Worm (Caenorhabditis elegans) whole organism, young adult: ENCODE data around the gene C25F9.6.

Experiments
- B0336.3 ChIP-seq: fragments of 200-800 bp; sonication (Bioruptor generic); IDR thresholded peaks from 2 replicates; pipeline ENCODE4 v1.3.6; 2022; ENCODE audit warnings: missing genetic modification characterization, missing compliant biosample characterization
- C06A6.2 ChIP-seq: fragments of 200-800 bp; sonication (Bioruptor generic); conservative IDR thresholded peaks from 2 replicates; pipeline ENCODE4 v1.3.6; 2022; ENCODE audit warnings: missing genetic modification characterization, missing compliant biosample characterization
- F10E7.11 ChIP-seq: sonication (generic microtip); optimal IDR thresholded peaks from 2 replicates; lab custom pipeline; 2017; ENCODE audit warnings: mild to moderate bottlenecking, missing genetic modification characterization, moderate library complexity, missing compliant biosample characterization
- F23B12.7 ChIP-seq: sonication (generic microtip); optimal IDR thresholded peaks from 2 replicates; lab custom pipeline; 2017; ENCODE audit warnings: missing genetic modification characterization, mild to moderate bottlenecking, missing compliant biosample characterization, antibody characterized with exemption, moderate library complexity; ENCODE audit not compliant: insufficient read depth
- F37B4.10 ChIP-seq: fragments of 200-800 bp; sonication (Bioruptor generic); IDR thresholded peaks from 2 replicates; pipeline ENCODE4 v1.3.6; 2022; ENCODE audit warnings: missing genetic modification characterization, missing compliant biosample characterization
- F55B11.4 ChIP-seq: sonication (generic microtip); optimal IDR thresholded peaks from 2 replicates; lab custom pipeline; 2016; ENCODE audit warnings: missing compliant biosample characterization, missing genetic modification characterization, borderline replicate concordance; ENCODE audit not compliant: insufficient read depth
- K11D2.4 ChIP-seq: fragments of 200-800 bp; sonication (Bioruptor generic); IDR thresholded peaks from 2 replicates; pipeline ENCODE4 v1.3.6; 2022; ENCODE audit warnings: missing genetic modification reagents, missing genetic modification characterization, missing compliant biosample characterization
- Y56A3A.18 ChIP-seq: fragments of 200-800 bp; sonication (Bioruptor generic); IDR thresholded peaks from 2 replicates; pipeline ENCODE4 v1.3.6; 2022; ENCODE audit warnings: missing genetic modification reagents, missing genetic modification characterization, missing compliant biosample characterization
- Y67H2A.10 ChIP-seq: fragments of 200-800 bp; sonication (Bioruptor generic); conservative IDR thresholded peaks from 2 replicates; pipeline ENCODE4 v1.3.6; 2022; ENCODE audit warnings: missing genetic modification reagents, missing genetic modification characterization, missing compliant biosample characterization
- atf-7 ChIP-seq: sonication (generic microtip); optimal IDR thresholded peaks from 2 replicates; lab custom pipeline; 2017; ENCODE audit warnings: mild to moderate bottlenecking, missing genetic modification characterization, missing compliant biosample characterization
- attf-5 ChIP-seq: fragments of 200-800 bp; sonication (Bioruptor generic); optimal IDR thresholded peaks from 2 replicates; lab custom pipeline; 2018; ENCODE audit warnings: mild to moderate bottlenecking, missing genetic modification characterization, missing compliant biosample characterization
- ceh-27 ChIP-seq: fragments of 200-800 bp; sonication (Bioruptor generic); optimal IDR thresholded peaks from 2 replicates; lab custom pipeline; 2018; ENCODE audit warnings: mild to moderate bottlenecking, missing genetic modification characterization, moderate library complexity, missing compliant biosample characterization
- ceh-58 ChIP-seq: fragments of 200-800 bp; sonication (Bioruptor generic); IDR thresholded peaks from 2 replicates; pipeline ENCODE4 v1.3.6; 2022; ENCODE audit warnings: missing genetic modification characterization, missing compliant biosample characterization
- ceh-91 ChIP-seq: fragments of 200-800 bp; sonication (Bioruptor generic); IDR thresholded peaks from 2 replicates; pipeline ENCODE4 v1.3.6; 2022; ENCODE audit warnings: missing genetic modification reagents, missing genetic modification characterization, missing compliant biosample characterization
- egl-44 ChIP-seq: fragments of 200-800 bp; sonication (Bioruptor generic); IDR thresholded peaks from 2 replicates; pipeline ENCODE4 v1.3.6; 2022; ENCODE audit warnings: missing genetic modification reagents, missing genetic modification characterization, missing compliant biosample characterization
- ekl-4 ChIP-seq: fragments of 200-800 bp; sonication (Bioruptor generic); IDR thresholded peaks from 2 replicates; pipeline ENCODE4 v1.3.6; 2022; ENCODE audit warnings: missing genetic modification reagents, missing genetic modification characterization, missing compliant biosample characterization
- fkh-3 ChIP-seq: sonication (generic microtip); optimal IDR thresholded peaks from 2 replicates; lab custom pipeline; 2016; ENCODE audit warnings: mild to moderate bottlenecking, missing genetic modification characterization, missing compliant biosample characterization
- hmg-1.2 ChIP-seq: fragments of 200-800 bp; sonication (Bioruptor generic); IDR thresholded peaks from 2 replicates; pipeline ENCODE4 v1.3.6; 2022; ENCODE audit warnings: missing genetic modification reagents, missing genetic modification characterization, missing compliant biosample characterization
- hmg-20 ChIP-seq: fragments of 200-800 bp; sonication (Bioruptor generic); IDR thresholded peaks from 2 replicates; pipeline ENCODE4 v1.3.6; 2022; ENCODE audit warnings: missing genetic modification reagents, missing genetic modification characterization, missing compliant biosample characterization
- lin-26 ChIP-seq: fragments of 200-800 bp; sonication (Bioruptor generic); IDR thresholded peaks from 2 replicates; pipeline ENCODE4 v1.3.6; 2022; ENCODE audit warnings: missing genetic modification reagents, missing genetic modification characterization, missing compliant biosample characterization
- lin-35 ChIP-seq, 3 experiments: fragments of 150-350 bp in 2 of 3; sonication (generic microtip) in 1 of 3; optimal IDR thresholded peaks; 2 replicates each; lab custom pipeline; 2014 to 2018; ENCODE audit warnings: missing biosample characterization in 3 of 3, missing genetic modification characterization in 3 of 3, missing genetic modification reagents in 3 of 3
- lir-1 ChIP-seq: fragments of 200-800 bp; sonication (Bioruptor generic); conservative IDR thresholded peaks from 2 replicates; pipeline ENCODE4 v1.3.6; 2022; ENCODE audit warnings: missing genetic modification reagents, missing genetic modification characterization, missing compliant biosample characterization
- lsy-27 ChIP-seq: sonication (generic microtip); optimal IDR thresholded peaks from 2 replicates; lab custom pipeline; 2017; ENCODE audit warnings: missing genetic modification characterization, mild to moderate bottlenecking, missing compliant biosample characterization, antibody characterized with exemption, missing genotype, borderline replicate concordance; ENCODE audit not compliant: insufficient read depth
- madf-8 ChIP-seq: fragments of 200-800 bp; sonication (Bioruptor generic); conservative IDR thresholded peaks from 2 replicates; pipeline ENCODE4 v1.3.6; 2022; ENCODE audit warnings: missing genetic modification reagents, missing genetic modification characterization, missing compliant biosample characterization
- mcd-1 ChIP-seq: fragments of 200-800 bp; sonication (Bioruptor generic); IDR thresholded peaks from 2 replicates; pipeline ENCODE4 v1.3.6; 2022; ENCODE audit warnings: missing genetic modification reagents, missing genetic modification characterization, missing compliant biosample characterization
- nfya-1 ChIP-seq: sonication (generic microtip); optimal IDR thresholded peaks from 2 replicates; lab custom pipeline; 2017; ENCODE audit warnings: antibody characterized with exemption, missing compliant biosample characterization, missing genetic modification characterization, borderline replicate concordance; ENCODE audit not compliant: insufficient read depth
- nfya-2 ChIP-seq: fragments of 200-800 bp; sonication (Bioruptor generic); IDR thresholded peaks from 2 replicates; pipeline ENCODE4 v1.3.6; 2022; ENCODE audit warnings: missing genetic modification reagents, missing genetic modification characterization, missing compliant biosample characterization
- nhr-80 ChIP-seq: sonication (generic microtip); optimal IDR thresholded peaks from 2 replicates; lab custom pipeline; 2016; ENCODE audit warnings: missing genetic modification characterization, missing compliant biosample characterization
- rcor-1 ChIP-seq: fragments of 200-800 bp; sonication (Bioruptor generic); IDR thresholded peaks from 2 replicates; pipeline ENCODE4 v1.3.6; 2022; ENCODE audit warnings: missing genetic modification reagents, missing genetic modification characterization, missing compliant biosample characterization
- rpc-1 ChIP-seq, 2 experiments: fragments of 150-350 bp in 1 of 2; sonication (generic microtip) in 1 of 2; optimal IDR thresholded peaks; 2 replicates each; lab custom pipeline; 2014 to 2018; ENCODE audit warnings: missing biosample characterization in 1 of 2, missing genetic modification characterization in 1 of 2, missing genetic modification reagents in 1 of 2, missing genotype in 1 of 2
- sdz-38 ChIP-seq: sonication (generic microtip); optimal IDR thresholded peaks from 2 replicates; lab custom pipeline; 2016; ENCODE audit warnings: missing genotype, missing genetic modification characterization, missing compliant biosample characterization
- sea-2 ChIP-seq: fragments of 200-800 bp; sonication (Bioruptor generic); IDR thresholded peaks from 2 replicates; pipeline ENCODE4 v1.3.6; 2022; ENCODE audit warnings: missing genetic modification characterization, missing compliant biosample characterization
- snpc-1.3 ChIP-seq: sonication (generic microtip); optimal IDR thresholded peaks from 2 replicates; lab custom pipeline; 2017; ENCODE audit warnings: missing genetic modification characterization, mild to moderate bottlenecking, missing compliant biosample characterization, antibody characterized with exemption, moderate library complexity, missing genotype, missing genetic modification reagents; ENCODE audit not compliant: insufficient read depth
- snpc-3.4 ChIP-seq: sonication (generic microtip); optimal IDR thresholded peaks from 2 replicates; lab custom pipeline; 2017; ENCODE audit warnings: missing genetic modification characterization, mild to moderate bottlenecking, missing compliant biosample characterization, antibody characterized with exemption, moderate library complexity, missing genotype, missing genetic modification reagents
- somi-1 ChIP-seq: fragments of 200-800 bp; sonication (Bioruptor generic); optimal IDR thresholded peaks from 2 replicates; lab custom pipeline; 2018; ENCODE audit warnings: mild to moderate bottlenecking, missing genetic modification characterization, missing compliant biosample characterization
- unc-130 ChIP-seq: sonication (generic microtip); optimal IDR thresholded peaks from 2 replicates; lab custom pipeline; 2016; ENCODE audit warnings: missing genetic modification reagents, missing genetic modification characterization, missing compliant biosample characterization
- unc-62 ChIP-seq: fragments of 150-350 bp; optimal IDR thresholded peaks from 2 replicates; lab custom pipeline; 2014; ENCODE audit warnings: missing biosample characterization, missing genetic modification reagents, missing genetic modification characterization
- xnd-1 ChIP-seq: sonication (generic microtip); optimal IDR thresholded peaks from 2 replicates; lab custom pipeline; 2016; ENCODE audit warnings: missing genotype, missing genetic modification reagents, missing genetic modification characterization, missing compliant biosample characterization

C25F9.6 gene

ce11 chrV:19430351-19430913, 25.3 kb upstream of the C25F9.6 start (continued):
- TF ChIP-seq rcor-1 (GFP tag; lab: Robert Waterston, UW): no peak
- no peak for TF ChIP-seq Y67H2A.10 (GFP tag; lab: Robert Waterston, UW)
- TF ChIP-seq sdz-38 (tag; lab: Kevin White, UChicago): no peak
- no peak for TF ChIP-seq F23B12.7 (tag; lab: Kevin White, UChicago)
- TF ChIP-seq attf-5: no peak
- no peak for TF ChIP-seq lsy-27
- TF ChIP-seq nfya-2 (GFP tag; lab: Robert Waterston, UW): no peak
- peak; percentile 67; the same call in 1 of the 2 replicates for TF ChIP-seq sea-2
- no peak for TF ChIP-seq unc-130 (GFP tag; lab: Kevin White, UChicago)
- TF ChIP-seq ceh-91 (GFP tag; lab: Robert Waterston, UW): no peak
- TF ChIP-seq F10E7.11 (tag; lab: Kevin White, UChicago): no peak
- TF ChIP-seq F37B4.10 (GFP tag; lab: Robert Waterston, UW): no peak
- TF ChIP-seq ekl-4: peak; percentile 46
- no peak for TF ChIP-seq rpc-1 (optimal IDR thresholded peaks at IDR 0.05; lab: Kevin White, UChicago)
- no peak for TF ChIP-seq rpc-1 (tag; optimal IDR thresholded peaks at IDR 0.05; lab: Kevin White, UChicago)
- TF ChIP-seq snpc-3.4: no peak
- TF ChIP-seq F55B11.4 (tag; lab: Kevin White, UChicago): no peak
- peak; percentile 28; the same call in 1 of the 2 replicates for TF ChIP-seq hmg-1.2
- TF ChIP-seq atf-7 (tag; lab: Kevin White, UChicago): no peak
- no peak for TF ChIP-seq lin-35 (GFP tag; optimal IDR thresholded peaks at IDR 0.05; lab: Kevin White, UChicago)
- 0 out of 2 replicates have a peak, but pooled peaks have one; percentile 44 for TF ChIP-seq lin-26 (GFP tag; lab: Robert Waterston, UW)
- TF ChIP-seq nfya-1 (tag; lab: Kevin White, UChicago): no peak
- TF ChIP-seq K11D2.4 (GFP tag; lab: Robert Waterston, UW): no peak
- no peak for TF ChIP-seq somi-1
- TF ChIP-seq snpc-1.3 (tag; lab: Kevin White, UChicago): no peak
- TF ChIP-seq unc-62: no peak
- TF ChIP-seq fkh-3 (tag; lab: Kevin White, UChicago): peak; percentile 24
- TF ChIP-seq egl-44 (GFP tag; lab: Robert Waterston, UW): no peak; the same call in 1 of the 2 replicates
- TF ChIP-seq xnd-1: no peak
- no peak for TF ChIP-seq madf-8 (GFP tag; lab: Robert Waterston, UW)
- TF ChIP-seq ceh-27 (GFP tag; lab: Kevin White, UChicago): no peak
- TF ChIP-seq hmg-20 (GFP tag; lab: Robert Waterston, UW): no peak
- no peak for TF ChIP-seq ceh-58 (GFP tag; lab: Robert Waterston, UW)

- TF ChIP-seq lir-1 (no peak), C06A6.2 (no peak), B0336.3 (no peak), nhr-80 (tag; lab: Kevin White, UChicago) (no peak), mcd-1 (GFP tag; lab: Robert Waterston, UW) (no peak), sea-2 (no peak), Y56A3A.18 (GFP tag; lab: Robert Waterston, UW) (no peak)
Observed at ce11 chrV:19429605-19430004, 24.5 kb upstream of the C25F9.6 start.
